Worm (Caenorhabditis elegans): ENCODE measurements around the gene iscu-1.

ce11 chrIV:13807724-13808123 lies 24.0 kb downstream of the iscu-1 start, which contains the start of gene Y45F10D.14:
- no peak for TF ChIP-seq nhr-237 (tag; optimal IDR thresholded peaks at IDR 0.05)
- TF ChIP-seq lin-13 (tag; optimal IDR thresholded peaks at IDR 0.05), result no peak
- TF ChIP-seq ceh-39 (tag; optimal IDR thresholded peaks at IDR 0.05), result no peak
- no peak for TF ChIP-seq lin-32 (GFP tag; optimal IDR thresholded peaks at IDR 0.05)
- TF ChIP-seq ces-1 (GFP tag; optimal IDR thresholded peaks at IDR 0.05), result no peak
- TF ChIP-seq nhr-76 (tag; optimal IDR thresholded peaks at IDR 0.05), result no peak
